Worm (Caenorhabditis elegans) whole organism, young adult: ENCODE measurements around the gene F59A6.10.

ENCODE experiments used
- K12H6.12 ChIP-seq: fragments of 200-800 bp; sonication (Bioruptor generic); optimal IDR thresholded peaks from 2 replicates; lab custom pipeline; 2018; ENCODE audit warnings: mild to moderate bottlenecking, missing genetic modification characterization, missing compliant biosample characterization
- T26A5.8 ChIP-seq: sonication (generic microtip); optimal IDR thresholded peaks from 2 replicates; lab custom pipeline; 2016; ENCODE audit warnings: missing genetic modification characterization, missing compliant biosample characterization
- ama-1 ChIP-seq, 3 experiments: fragments of 150-350 bp in 1 of 3; sonication (generic microtip) in 2 of 3; optimal IDR thresholded peaks; 2 replicates each; lab custom pipeline; 2014 to 2018; ENCODE audit warnings: missing biosample characterization in 2 of 3, missing genetic modification characterization in 2 of 3, missing genetic modification reagents in 2 of 3
- lag-1 ChIP-seq: fragments of 200-800 bp; sonication (Bioruptor generic); IDR thresholded peaks from 2 replicates; pipeline ENCODE4 v1.3.6; 2022; ENCODE audit warnings: missing genetic modification reagents, missing genetic modification characterization, missing compliant biosample characterization
- lin-35 ChIP-seq, 3 experiments: fragments of 150-350 bp in 2 of 3; sonication (generic microtip) in 1 of 3; optimal IDR thresholded peaks; 2 replicates each; lab custom pipeline; 2014 to 2018; ENCODE audit warnings: missing biosample characterization in 3 of 3, missing genetic modification characterization in 3 of 3, missing genetic modification reagents in 3 of 3

DNA sequence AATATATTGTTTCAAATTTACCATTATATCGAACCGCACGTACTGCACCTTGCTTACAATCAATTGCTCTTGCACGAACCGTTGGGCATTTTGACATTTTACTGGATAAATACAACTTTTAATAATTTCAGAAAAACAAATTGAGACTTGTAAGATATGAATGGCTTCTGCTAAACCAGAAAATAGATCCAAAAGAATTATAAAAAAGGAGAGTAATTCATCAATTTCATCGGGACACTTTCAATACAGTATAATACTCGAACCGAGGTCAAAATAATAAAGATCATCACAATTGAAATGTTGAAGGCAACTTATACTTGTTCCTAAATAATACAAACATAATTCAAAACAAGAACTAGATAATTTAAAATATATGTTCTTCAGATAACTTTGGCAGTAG is 27.9 kb downstream of the F59A6.10 start, which contains the start of gene wdr-83:
- no peak for TF ChIP-seq K12H6.12 (tag; lab: Kevin White, UChicago)
- no peak for TF ChIP-seq ama-1 (optimal IDR thresholded peaks at IDR 0.05; lab: Kevin White, UChicago)
- no peak for TF ChIP-seq ama-1 (GFP tag; optimal IDR thresholded peaks at IDR 0.05; lab: Kevin White, UChicago)
- no peak for TF ChIP-seq lag-1 (GFP tag; lab: Robert Waterston, UW)
- TF ChIP-seq lin-35 (GFP tag; optimal IDR thresholded peaks at IDR 0.05; lab: Kevin White, UChicago): no peak
- TF ChIP-seq T26A5.8 (tag; lab: Kevin White, UChicago): no peak
